Fruit fly (Drosophila melanogaster): ENCODE measurements around the gene CG11898.

The CG11898 gene

dm6 chr3R:29207996-29208395, 42.6 kb downstream of the CG11898 start (continued):
- TF ChIP-seq fkh (GFP tag; optimal IDR thresholded peaks at IDR 0.05), result no peak
- peak; percentile 95 for TF ChIP-seq CG8119 (GFP tag; IDR thresholded peaks at IDR 0.05)
- TF ChIP-seq CG6792 (GFP tag; optimal IDR thresholded peaks at IDR 0.05), result peak; percentile 48
- peak; percentile 50 for TF ChIP-seq CG34406 (GFP tag; optimal IDR thresholded peaks at IDR 0.05)
- no peak for TF ChIP-seq Hr38 (GFP tag; optimal IDR thresholded peaks at IDR 0.05)
- TF ChIP-seq fd85E (GFP tag; optimal IDR thresholded peaks at IDR 0.05), result no peak
- peak; percentile 59 for TF ChIP-seq CG9139 (GFP tag; optimal IDR thresholded peaks at IDR 0.05)
- no peak for TF ChIP-seq Ets21C (GFP tag; optimal IDR thresholded peaks at IDR 0.05)
- TF ChIP-seq topi (GFP tag; optimal IDR thresholded peaks at IDR 0.05), result peak; percentile 69
- peak; percentile 77 for TF ChIP-seq CG11294 (GFP tag; IDR thresholded peaks at IDR 0.05)
- TF ChIP-seq CG6276 (GFP tag; optimal IDR thresholded peaks at IDR 0.05), result peak; percentile 88
- peak; percentile 91 for TF ChIP-seq Eip78C (GFP tag)
- TF ChIP-seq CG11902 (GFP tag; optimal IDR thresholded peaks at IDR 0.05), result peak; percentile 5
- peak; percentile 70 for TF ChIP-seq net (GFP tag; optimal IDR thresholded peaks at IDR 0.05)
- no peak for TF ChIP-seq Sox15 (GFP tag; optimal IDR thresholded peaks at IDR 0.05)

dm6 chr3R:29210091-29210490, 44.6 kb downstream of the CG11898 start:
- TF ChIP-seq Ets21C (GFP tag; optimal IDR thresholded peaks at IDR 0.05) (no peak), CG16779 (tag; optimal IDR thresholded peaks at IDR 0.05) (no peak), dac (GFP tag; optimal IDR thresholded peaks at IDR 0.05) (no peak), CG8119 (GFP tag; IDR thresholded peaks at IDR 0.05) (no peak), dsx (GFP tag; optimal IDR thresholded peaks at IDR 0.05; ENCODE audit: poor library complexity, severe bottlenecking) (peak; percentile 95)

dm6 chr3R:29210542-29211393, 45.3 kb downstream of the CG11898 start:
- TF ChIP-seq Hr38 (GFP tag; optimal IDR thresholded peaks at IDR 0.05) (peak; percentile 14), eg (GFP tag; IDR thresholded peaks at IDR 0.05) (peak; percentile 93), topi (GFP tag; optimal IDR thresholded peaks at IDR 0.05) (peak; percentile 43), OdsH (GFP tag; optimal IDR thresholded peaks at IDR 0.05) (peak; percentile 75), Eip75B (GFP tag; optimal IDR thresholded peaks at IDR 0.05) (peak; percentile 65), cyc (GFP tag; optimal IDR thresholded peaks at IDR 0.05) (peak; percentile 23), acj6 (GFP tag; optimal IDR thresholded peaks at IDR 0.05) (peak; percentile 67), net (GFP tag; optimal IDR thresholded peaks at IDR 0.05) (peak; percentile 74), esn (GFP tag; optimal IDR thresholded peaks at IDR 0.05) (peak; percentile 39), Eip78C (GFP tag) (peak; percentile 82), CG10669 (GFP tag; optimal IDR thresholded peaks at IDR 0.05) (peak; percentile 62), CG11762 (GFP tag; optimal IDR thresholded peaks at IDR 0.05; ENCODE audit: insufficient read depth) (no peak), lz (GFP tag; optimal IDR thresholded peaks at IDR 0.05) (peak; percentile 32), CG11902 (GFP tag; optimal IDR thresholded peaks at IDR 0.05) (no peak), Gug (GFP tag; IDR thresholded peaks at IDR 0.05) (peak; percentile 61), CG9139 (GFP tag; optimal IDR thresholded peaks at IDR 0.05) (peak; percentile 69), ss (GFP tag; optimal IDR thresholded peaks at IDR 0.05) (peak; percentile 82 to 83), salr (GFP tag; optimal IDR thresholded peaks at IDR 0.05) (peak; percentile 43 to 63), Sox102F (GFP tag; optimal IDR thresholded peaks at IDR 0.05) (peak; percentile 69), CG34406 (GFP tag; optimal IDR thresholded peaks at IDR 0.05) (peak; percentile 59), pdm3 (GFP tag; optimal IDR thresholded peaks at IDR 0.05) (peak; percentile 81), CG8632 (GFP tag; optimal IDR thresholded peaks at IDR 0.05) (peak; percentile 47), CG6854 (GFP tag; optimal IDR thresholded peaks at IDR 0.05) (peak; percentile 90), CG7368 (GFP tag; optimal IDR thresholded peaks at IDR 0.05) (peak; percentile 19), Sox15 (GFP tag; optimal IDR thresholded peaks at IDR 0.05) (peak; percentile 48), CG15336 (GFP tag; IDR thresholded peaks at IDR 0.05) (peak; percentile 85), Ets96B (tag; optimal IDR thresholded peaks at IDR 0.05) (peak; percentile 67), fd85E (GFP tag; optimal IDR thresholded peaks at IDR 0.05) (no peak), CG32006 (GFP tag; optimal IDR thresholded peaks at IDR 0.05) (peak; percentile 90), dac (GFP tag; optimal IDR thresholded peaks at IDR 0.05) (peak; percentile 79), Hr4 (GFP tag; optimal IDR thresholded peaks at IDR 0.05) (peak; percentile 91), fkh (GFP tag; optimal IDR thresholded peaks at IDR 0.05) (peak; percentile 15), Smox (GFP tag; optimal IDR thresholded peaks at IDR 0.05) (no peak), Met (GFP tag; optimal IDR thresholded peaks at IDR 0.05) (peak; percentile 43), CG10631 (GFP tag; optimal IDR thresholded peaks at IDR 0.05) (peak; percentile 78), achi (GFP tag; optimal IDR thresholded peaks at IDR 0.05) (peak; percentile 53), CG31627 (GFP tag; optimal IDR thresholded peaks at IDR 0.05) (peak; percentile 24)

All from whole organism, prepupa.